Worm (Caenorhabditis elegans) whole organism, L4/young adult: Measurements from ENCODE around the gene slrp-1.

ENCODE experiments used
- W03F9.2 ChIP-seq: fragments of 150-350 bp; optimal IDR thresholded peaks from 2 replicates; lab custom pipeline; 2014; ENCODE audit warnings: missing biosample characterization, missing genetic modification characterization
- dao-5 ChIP-seq: sonication (generic microtip); optimal IDR thresholded peaks from 2 replicates; lab custom pipeline; 2016; ENCODE audit warnings: missing genotype, missing genetic modification characterization, moderate library complexity, missing compliant biosample characterization
- him-1 ChIP-seq: sonication (generic microtip); optimal IDR thresholded peaks from 2 replicates; lab custom pipeline; 2016; ENCODE audit warnings: missing genotype, missing genetic modification reagents, missing genetic modification characterization, missing compliant biosample characterization

ce11 chrV:13532469-13532868 lies 33.2 kb upstream of the slrp-1 start:
- TF ChIP-seq him-1 (tag; lab: Kevin White, UChicago) (no peak), W03F9.2 (tag; lab: Kevin White, UChicago) (no peak), dao-5 (tag; lab: Kevin White, UChicago) (no peak)
